Worm (Caenorhabditis elegans) whole organism, early embryonic: Measurements from ENCODE around the gene eyg-1.

Experiments
- F13C5.2 ChIP-seq: sonication (generic microtip); optimal IDR thresholded peaks from 2 replicates; lab custom pipeline; 2017; ENCODE audit warnings: mild to moderate bottlenecking, missing genetic modification characterization, inconsistent platforms, missing compliant biosample characterization
- ama-1 ChIP-seq: fragments of 150-350 bp; optimal IDR thresholded peaks from 2 replicates; lab custom pipeline; 2014
- pes-1 ChIP-seq: fragments of 200-800 bp; sonication (Bioruptor generic); IDR thresholded peaks from 2 replicates; pipeline ENCODE4 v1.3.6; 2022; ENCODE audit warnings: missing genetic modification reagents, missing genetic modification characterization, missing compliant biosample characterization
- scrt-1 ChIP-seq: fragments of 200-800 bp; sonication (Bioruptor generic); IDR thresholded peaks from 2 replicates; pipeline ENCODE4 v1.3.6; 2022; ENCODE audit warnings: missing genetic modification characterization, missing compliant biosample characterization
- sea-1 ChIP-seq: fragments of 200-800 bp; sonication (Bioruptor generic); conservative IDR thresholded peaks from 2 replicates; pipeline ENCODE4 v1.3.6; 2022; ENCODE audit warnings: missing genetic modification characterization, missing compliant biosample characterization
- tbx-37 ChIP-seq: fragments of 200-800 bp; sonication (Bioruptor generic); conservative IDR thresholded peaks from 2 replicates; pipeline ENCODE4 v1.3.6; 2022; ENCODE audit warnings: missing genetic modification reagents, missing genetic modification characterization, missing compliant biosample characterization
- tra-4 ChIP-seq: sonication (generic microtip); optimal IDR thresholded peaks from 2 replicates; lab custom pipeline; 2017; ENCODE audit warnings: missing genetic modification characterization, missing compliant biosample characterization

DNA sequence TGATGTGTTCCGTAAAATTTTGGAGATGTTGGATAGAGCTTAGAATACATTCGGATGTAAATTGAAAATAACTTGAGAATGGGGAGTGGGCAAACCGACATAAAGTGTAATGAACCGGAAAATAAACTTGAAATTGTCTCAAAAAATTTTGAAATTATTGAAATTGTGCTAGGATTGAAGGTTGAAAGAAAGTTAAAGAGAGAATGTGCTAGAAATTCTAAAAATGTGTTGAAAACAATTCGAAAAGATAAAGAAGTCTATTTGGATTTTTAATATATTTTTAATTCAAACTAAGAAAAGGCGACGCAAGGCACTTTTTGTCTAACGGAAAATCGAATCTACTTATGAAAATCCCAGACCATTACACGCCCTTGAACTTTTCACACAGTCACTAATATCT is 6.1 kb upstream of the eyg-1 start, which contains the start of gene ZK938.3:
- TF ChIP-seq ama-1 = no peak
- TF ChIP-seq sea-1 (GFP tag; lab: Robert Waterston, UW) = no peak
- TF ChIP-seq tra-4 (tag; lab: Kevin White, UChicago) = no peak
- TF ChIP-seq pes-1 (GFP tag; lab: Robert Waterston, UW) = no peak
- TF ChIP-seq scrt-1 (GFP tag; lab: Robert Waterston, UW) = no peak
- TF ChIP-seq F13C5.2 (tag; lab: Kevin White, UChicago) = no peak
- no peak for TF ChIP-seq tbx-37 (GFP tag; lab: Robert Waterston, UW)
